Worm (Caenorhabditis elegans): ENCODE results near the gene F54D12.7.

Gene F54D12.7

DNA sequence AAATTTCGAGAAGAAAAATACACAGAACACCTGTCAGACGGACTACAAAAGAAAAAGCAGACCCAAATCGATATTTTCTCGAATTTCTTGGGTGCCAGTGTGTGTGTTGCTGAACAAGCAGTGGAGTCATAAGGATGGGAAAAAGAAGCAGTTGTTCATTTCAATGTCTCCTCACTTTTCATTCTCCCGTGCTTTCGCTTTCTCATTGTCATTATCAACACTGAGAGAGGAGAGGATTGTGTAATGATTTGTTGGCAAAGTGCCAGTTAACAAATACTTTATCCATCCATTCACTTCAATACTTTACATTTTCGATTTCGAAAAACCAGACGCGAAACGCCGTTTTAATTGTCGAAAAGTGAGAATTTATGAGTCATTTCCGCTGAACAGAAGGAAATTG, 9.6 kb downstream of the F54D12.7 start:
- no peak for TF ChIP-seq unc-62 (GFP tag; optimal IDR thresholded peaks at IDR 0.05)

DNA sequence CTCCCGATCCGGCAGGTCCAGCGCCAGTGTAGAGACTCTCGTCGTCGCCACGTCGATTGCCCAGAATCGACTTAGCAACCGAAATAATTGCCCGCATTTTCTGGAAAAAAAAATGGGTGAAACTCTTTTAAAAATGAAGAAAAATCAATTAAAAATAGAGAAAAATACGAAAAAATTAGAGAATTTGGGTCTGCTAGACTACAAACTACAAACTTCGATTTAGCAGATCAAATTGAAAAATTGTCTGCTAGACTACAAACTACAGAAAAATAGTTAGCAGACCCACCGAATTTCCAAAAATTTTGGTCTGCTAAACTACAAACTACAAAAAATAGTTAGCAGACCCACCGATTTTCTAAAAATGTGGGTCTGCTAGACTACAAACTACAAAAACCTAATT, 10.3 kb downstream of the F54D12.7 start, which contains the start of gene rog-1:
Gene rog-1, minus strand, starts transcription at position 101 of the 400 bp plus-strand sequence.
- TF ChIP-seq unc-62 (GFP tag; optimal IDR thresholded peaks at IDR 0.05) = no peak

DNA sequence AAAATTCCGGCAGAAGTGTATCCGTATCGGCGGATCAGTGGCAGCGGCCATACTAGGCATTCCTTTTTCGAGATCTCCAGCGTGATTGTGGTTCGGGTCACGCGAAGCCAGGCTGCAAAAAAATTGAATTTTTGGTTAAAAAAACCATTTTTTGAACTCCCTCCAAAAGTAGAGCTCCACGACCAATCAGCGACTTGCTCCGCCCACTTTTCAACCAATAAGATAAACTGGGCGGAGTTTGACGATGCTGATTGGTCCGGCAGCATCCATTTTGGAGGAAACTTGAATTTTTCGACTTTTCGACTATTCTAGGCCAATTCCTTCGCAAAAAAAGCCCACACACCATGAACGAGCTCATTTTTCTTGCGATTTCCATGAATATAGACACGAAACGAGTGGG, 10.7 kb downstream of the F54D12.7 start:
- TF ChIP-seq unc-62 (GFP tag; optimal IDR thresholded peaks at IDR 0.05) = no peak

DNA sequence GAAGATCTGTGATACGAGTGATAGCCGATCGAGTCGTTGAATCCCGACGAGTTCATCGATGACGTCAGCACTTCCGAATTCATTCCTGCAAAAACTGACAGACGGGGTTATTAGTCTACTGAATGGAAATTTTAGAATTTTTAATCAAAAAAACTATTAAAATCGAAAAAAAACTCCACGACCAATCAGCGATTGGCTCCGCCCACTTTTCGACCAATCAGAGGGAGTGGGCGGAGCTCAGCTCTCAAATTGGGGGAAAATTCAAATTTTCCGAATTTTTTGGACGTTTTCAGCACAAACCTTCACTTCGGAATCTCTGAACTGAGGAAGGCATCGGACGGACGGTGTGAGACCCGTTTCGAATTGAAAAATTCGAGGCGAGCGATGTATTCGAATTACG, 12.2 kb downstream of the F54D12.7 start:
- TF ChIP-seq unc-62 (GFP tag; optimal IDR thresholded peaks at IDR 0.05) = no peak

DNA sequence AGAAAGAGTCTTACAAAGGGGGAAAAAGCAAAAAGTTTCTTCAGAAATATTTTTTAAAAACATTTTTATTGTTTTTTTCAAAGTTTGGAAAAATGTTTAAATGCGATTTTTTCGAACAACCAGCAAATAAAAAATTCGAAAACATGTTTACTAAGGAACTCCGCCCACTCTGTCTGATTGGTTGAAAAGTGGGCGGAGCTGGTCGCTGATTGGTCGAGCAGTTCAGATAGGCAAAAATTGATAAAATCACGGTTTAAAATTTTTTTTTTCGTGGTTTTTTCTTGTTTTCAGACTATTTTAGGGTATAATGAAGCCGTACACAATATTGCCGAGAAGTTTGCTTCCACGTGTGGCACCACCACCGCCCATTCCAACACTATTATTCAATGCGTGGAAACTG, 13.0 kb downstream of the F54D12.7 start:
- no peak for TF ChIP-seq unc-62 (GFP tag; optimal IDR thresholded peaks at IDR 0.05)

DNA sequence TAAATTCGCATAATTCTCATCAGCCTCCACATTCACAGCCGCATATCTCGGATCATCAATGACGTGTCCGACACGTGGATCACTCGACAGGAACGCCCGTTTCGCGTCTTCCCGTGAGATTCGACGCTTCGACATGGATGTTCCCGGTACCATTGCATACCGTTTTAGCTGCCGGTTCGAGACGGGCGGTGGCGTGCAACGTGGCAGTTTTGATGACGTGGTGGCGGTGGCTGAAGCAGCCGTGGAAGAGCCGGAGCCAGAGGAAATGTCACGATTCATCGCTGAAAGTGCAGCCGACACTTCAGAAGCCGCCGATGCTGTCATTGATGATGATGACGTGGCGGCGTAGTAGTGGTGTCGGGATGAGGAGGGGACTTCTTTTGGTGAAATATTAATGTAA, 13.6 kb downstream of the F54D12.7 start:
- no peak for TF ChIP-seq unc-62 (GFP tag; optimal IDR thresholded peaks at IDR 0.05)

DNA sequence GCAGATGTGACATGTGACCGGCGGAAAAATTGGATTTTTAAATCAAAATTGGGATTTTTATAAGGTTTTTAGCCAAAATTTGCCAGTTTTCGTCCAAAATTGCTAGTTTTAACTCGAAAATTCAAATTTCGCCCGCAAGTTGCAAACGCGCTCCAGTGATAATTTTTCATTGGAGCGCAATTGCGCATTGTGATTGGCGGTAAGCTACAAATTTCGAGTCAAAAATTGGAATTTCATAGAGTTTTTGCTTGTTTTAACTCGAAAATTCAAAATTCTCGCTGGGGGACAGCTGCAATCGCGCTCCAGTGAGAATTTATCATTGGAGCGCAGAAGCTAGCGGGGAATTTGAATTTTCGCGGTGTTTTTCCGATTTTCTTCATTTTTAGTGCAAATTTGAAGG, 15.9 kb downstream of the F54D12.7 start:
- TF ChIP-seq unc-62 (GFP tag; optimal IDR thresholded peaks at IDR 0.05) = no peak

DNA sequence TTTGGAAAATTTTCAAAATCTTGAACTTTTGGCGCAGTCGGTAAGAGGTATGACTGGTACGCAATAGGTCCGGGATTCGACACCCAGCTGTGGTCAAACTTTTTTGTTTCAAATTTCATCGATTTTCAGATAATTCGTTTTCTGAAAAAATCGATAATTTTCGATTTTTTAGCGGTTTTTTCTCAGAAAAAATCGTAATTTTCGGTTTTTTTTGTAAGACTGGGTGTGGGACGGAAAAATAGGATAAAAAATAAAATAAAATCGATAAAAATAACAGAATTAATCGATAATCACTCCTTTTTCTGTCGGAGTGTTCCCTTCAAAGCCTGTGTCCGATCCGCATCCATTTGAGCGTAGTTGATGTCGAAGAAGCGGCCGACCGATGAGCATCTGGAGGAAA, 16.4 kb downstream of the F54D12.7 start:
- TF ChIP-seq unc-62 (GFP tag; optimal IDR thresholded peaks at IDR 0.05) = no peak

DNA sequence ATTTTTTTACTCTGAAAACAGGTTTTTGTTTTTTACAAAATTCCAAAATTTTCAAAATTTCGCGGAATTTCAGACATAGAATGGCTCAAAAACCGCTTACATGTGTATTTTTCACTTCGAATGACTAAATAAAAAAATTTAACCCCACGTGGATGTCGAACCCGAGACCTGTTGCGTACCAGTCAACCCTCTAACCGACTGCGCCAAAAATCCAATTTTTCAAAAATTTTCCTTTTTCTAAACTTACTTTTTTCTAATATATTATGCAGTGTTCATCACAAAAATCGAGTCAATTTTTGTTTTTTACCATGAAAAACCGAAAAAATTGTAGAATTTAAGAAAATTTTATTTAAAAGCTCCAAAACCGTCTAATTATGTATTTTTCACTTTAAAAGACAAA, 19.2 kb downstream of the F54D12.7 start:
- TF ChIP-seq unc-62 (GFP tag; optimal IDR thresholded peaks at IDR 0.05) = no peak

DNA sequence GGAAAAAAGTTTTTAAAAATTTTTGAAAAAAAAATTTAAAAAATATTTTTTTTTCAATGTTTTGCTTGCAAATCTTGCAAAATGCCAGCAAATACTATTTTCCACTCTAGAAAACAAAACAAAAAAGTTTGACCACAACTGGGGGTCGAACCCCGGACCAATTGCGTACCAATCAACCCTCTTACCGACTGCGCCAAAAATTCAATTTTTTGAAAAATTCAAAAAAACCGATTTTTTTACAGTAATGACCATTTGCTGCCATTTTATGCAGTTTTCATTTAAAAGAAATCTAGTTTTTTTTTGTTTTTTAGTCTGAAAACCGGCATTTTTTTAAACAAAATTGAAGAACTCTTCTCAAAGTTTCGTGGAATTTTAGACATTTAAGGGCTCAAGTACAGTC, 22.8 kb downstream of the F54D12.7 start:
- TF ChIP-seq unc-62 (GFP tag; optimal IDR thresholded peaks at IDR 0.05) = no peak

DNA sequence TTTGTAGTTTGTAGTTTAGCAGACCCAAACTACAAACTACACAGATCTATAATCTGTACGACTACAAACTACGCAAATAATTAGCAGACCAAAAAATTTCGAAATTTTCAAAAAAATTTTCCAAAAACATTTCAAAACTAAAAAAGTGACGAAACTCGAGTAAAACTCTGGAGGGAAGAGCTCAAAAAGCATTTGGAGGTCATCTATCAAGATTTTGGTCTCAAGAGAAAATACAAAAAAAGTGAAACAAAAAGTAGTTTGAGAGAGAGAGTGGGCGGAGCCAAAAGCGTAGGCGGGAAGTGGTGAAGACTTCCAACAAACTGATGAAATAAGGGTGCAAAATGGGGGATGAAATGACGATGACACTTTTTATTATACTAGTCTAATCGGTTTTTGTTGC, 24.9 kb downstream of the F54D12.7 start:
- no peak for TF ChIP-seq unc-62 (GFP tag; optimal IDR thresholded peaks at IDR 0.05)

DNA sequence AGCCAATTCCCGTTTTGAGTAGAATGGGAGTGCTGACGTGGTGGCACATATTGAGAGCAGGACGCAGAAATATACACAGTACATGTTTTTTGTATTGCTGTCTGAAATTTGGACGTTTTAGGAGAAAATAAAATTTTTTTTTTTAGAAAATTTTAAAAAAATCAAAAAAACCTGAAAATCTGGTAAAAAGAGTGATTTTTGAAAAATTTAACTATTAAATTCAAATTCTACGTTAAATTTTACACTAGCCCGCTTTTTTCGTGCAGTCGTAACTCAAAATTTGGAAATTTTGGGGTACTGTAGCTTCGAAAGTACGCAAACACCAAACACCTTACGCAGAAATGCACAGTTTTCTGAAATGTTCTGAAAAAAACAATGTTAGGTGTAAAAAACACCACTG, 27.3 kb downstream of the F54D12.7 start, which contains the start of gene C13A10.2:
Gene C13A10.2, minus strand, starts transcription at position 101 of the 400 bp plus-strand sequence.
- no peak for TF ChIP-seq unc-62 (GFP tag; optimal IDR thresholded peaks at IDR 0.05)

DNA sequence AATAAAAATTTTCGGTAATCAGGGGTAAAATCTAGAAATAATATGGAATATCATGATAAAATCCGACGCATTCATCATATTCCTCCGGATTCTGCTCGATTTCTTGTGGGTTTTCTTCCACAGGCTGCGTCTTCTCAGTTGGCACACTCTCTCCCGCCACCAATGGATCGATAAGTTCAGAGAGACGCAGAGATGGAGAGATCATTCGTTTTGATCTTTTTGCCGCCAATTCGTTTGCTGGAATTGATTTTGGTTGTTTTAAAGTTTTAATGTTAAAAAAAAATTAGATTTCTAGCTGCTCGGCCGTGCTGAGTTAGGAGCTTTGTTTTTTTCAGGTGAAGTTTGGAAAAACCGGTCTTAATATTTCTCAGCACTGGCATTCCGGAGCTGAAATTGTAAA, 27.9 kb downstream of the F54D12.7 start:
- no peak for TF ChIP-seq unc-62 (GFP tag; optimal IDR thresholded peaks at IDR 0.05)

DNA sequence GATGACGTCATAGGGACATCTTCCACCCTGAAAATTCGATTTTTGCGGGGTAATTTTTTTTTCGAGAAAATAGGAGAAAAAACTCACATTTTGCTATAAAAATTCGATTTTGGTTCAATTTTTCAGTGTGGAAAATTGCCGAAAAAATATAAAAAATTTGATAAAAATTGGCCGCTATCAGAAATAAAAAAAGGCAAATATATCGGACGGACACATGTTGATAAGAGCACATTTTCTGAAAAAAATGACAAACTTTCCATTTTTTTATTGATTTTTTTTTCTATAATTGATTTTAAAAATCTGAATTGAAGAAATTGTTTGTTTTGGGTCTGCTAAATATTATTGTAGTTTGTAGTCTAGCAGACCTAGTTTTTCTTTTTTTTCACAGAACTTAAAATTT, 29.7 kb downstream of the F54D12.7 start, which contains the start of gene C13A10.1:
Gene C13A10.1, minus strand, starts transcription at position 170 of the 400 bp plus-strand sequence.
- no peak for TF ChIP-seq unc-62 (GFP tag; optimal IDR thresholded peaks at IDR 0.05)

DNA sequence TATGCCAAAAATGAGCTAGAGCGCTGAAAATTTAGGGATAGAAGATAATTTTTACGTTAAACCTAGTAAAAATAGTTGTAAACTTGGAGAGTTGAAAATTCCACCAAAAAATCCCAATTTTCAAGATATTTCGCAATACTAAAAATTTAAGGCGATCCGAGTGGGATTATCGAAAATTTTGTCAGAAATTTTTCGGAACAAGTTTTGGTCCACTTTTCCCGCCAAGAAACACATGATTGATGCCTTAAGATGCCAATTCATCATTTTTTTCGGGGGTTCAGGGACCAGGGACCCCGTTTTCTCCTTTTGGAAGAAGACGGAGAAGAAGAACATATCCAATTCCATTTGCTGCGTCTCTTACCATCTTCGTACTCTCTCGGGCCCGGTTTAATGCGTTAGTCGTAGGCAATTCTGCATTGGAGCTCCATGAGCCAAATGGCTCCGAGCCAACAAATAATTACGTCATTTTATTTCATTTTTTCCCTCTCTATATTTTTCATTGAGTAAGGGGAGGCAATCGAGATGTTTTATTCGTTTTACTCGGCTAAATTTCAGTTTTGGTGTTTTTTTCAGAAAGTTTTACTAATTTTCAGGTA, 40.6 kb downstream of the F54D12.7 start:
- no peak for TF ChIP-seq unc-62 (GFP tag; optimal IDR thresholded peaks at IDR 0.05)

DNA sequence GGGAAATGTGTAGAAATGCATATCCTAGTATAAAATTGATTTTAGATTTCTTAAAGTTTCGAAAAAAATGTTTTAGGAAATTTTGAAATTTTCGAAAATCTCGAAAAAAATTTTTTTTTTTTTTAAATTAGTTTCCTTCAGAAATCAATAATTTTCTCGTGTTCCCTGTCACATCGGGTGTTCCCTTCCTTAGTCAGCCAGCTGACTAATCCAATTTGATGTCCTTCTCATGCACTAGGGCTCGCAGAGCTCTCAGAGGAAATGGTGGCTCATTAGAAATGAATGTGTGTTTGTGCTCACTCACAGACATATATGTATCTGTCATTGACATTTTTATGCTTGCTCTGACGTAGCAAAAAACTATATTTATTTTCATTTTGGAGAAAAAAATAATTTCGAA, 41.4 kb downstream of the F54D12.7 start:
- TF ChIP-seq unc-62 (GFP tag; optimal IDR thresholded peaks at IDR 0.05) = no peak

DNA sequence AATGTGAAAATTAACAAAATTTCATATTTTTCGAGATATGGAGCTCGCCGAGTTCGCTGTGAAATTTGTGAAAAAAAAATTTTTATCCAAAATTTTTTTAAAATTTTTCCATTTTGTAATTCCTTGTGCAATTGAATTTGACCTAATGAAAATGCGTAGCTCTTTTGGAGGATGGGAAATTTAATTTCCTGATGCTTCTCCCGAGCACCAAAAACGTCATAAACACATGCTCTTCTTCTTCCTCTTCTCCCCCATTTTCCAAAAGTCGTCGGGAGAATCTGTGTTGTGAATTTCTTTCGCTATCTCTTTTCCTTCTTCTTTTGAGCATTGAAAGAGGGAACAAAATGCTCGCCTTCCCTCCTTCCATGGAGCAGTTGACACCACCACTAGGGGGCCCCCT, 43.8 kb downstream of the F54D12.7 start:
- TF ChIP-seq unc-62 (GFP tag; optimal IDR thresholded peaks at IDR 0.05) = no peak

DNA sequence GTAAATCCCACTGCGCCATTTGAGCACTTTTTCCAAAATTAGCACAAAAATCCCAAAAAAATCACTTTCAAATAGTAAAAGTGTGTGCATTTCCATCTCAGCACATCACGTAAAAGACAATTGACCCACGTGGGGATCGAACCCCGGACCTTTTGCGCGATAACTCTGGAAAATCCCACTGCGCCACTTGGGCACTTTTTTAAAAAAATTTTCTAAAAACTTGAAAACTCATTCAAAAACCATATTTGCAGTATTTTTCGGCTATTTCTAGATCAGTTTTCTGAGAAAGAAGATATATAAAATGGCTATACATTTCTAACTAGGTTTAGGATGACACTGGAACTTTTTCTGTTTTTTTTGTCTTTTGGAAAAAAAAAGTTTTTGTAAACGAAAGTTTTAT, 45.1 kb downstream of the F54D12.7 start:
- TF ChIP-seq unc-62 (GFP tag; optimal IDR thresholded peaks at IDR 0.05) = no peak

Measured in whole organism, dauer.